Worm (Caenorhabditis elegans) whole organism, mixed stage, embryonic: ENCODE data around the gene F16B4.5.

Experiments
- M03D4.4 ChIP-seq: sonication (generic microtip); optimal IDR thresholded peaks from 2 replicates; lab custom pipeline; 2017; ENCODE audit warnings: mild to moderate bottlenecking, missing genetic modification characterization, missing compliant biosample characterization
- bed-3 ChIP-seq: fragments of 200-800 bp; sonication (Bioruptor generic); optimal IDR thresholded peaks from 3 replicates; lab custom pipeline; 2018; ENCODE audit warnings: mild to moderate bottlenecking, missing genetic modification characterization, moderate library complexity, missing compliant biosample characterization
- blmp-1 ChIP-seq: fragments of 150-350 bp; optimal IDR thresholded peaks from 2 replicates; lab custom pipeline; 2014; ENCODE audit warnings: missing biosample characterization, missing genetic modification characterization
- ceh-39 ChIP-seq: fragments of 150-350 bp; optimal IDR thresholded peaks from 2 replicates; lab custom pipeline; 2014; ENCODE audit warnings: missing biosample characterization, missing genetic modification characterization
- ceh-43 ChIP-seq: fragments of 200-800 bp; sonication (Bioruptor generic); optimal IDR thresholded peaks from 2 replicates; lab custom pipeline; 2018; ENCODE audit warnings: mild to moderate bottlenecking, missing genetic modification characterization, moderate library complexity, missing compliant biosample characterization
- ceh-83 ChIP-seq: fragments of 200-800 bp; sonication (Bioruptor generic); optimal IDR thresholded peaks from 2 replicates; lab custom pipeline; 2018; ENCODE audit warnings: mild to moderate bottlenecking, missing genetic modification characterization, missing compliant biosample characterization
- ces-1 ChIP-seq: fragments of 150-350 bp; optimal IDR thresholded peaks from 2 replicates; lab custom pipeline; 2014; ENCODE audit warnings: missing biosample characterization, missing genetic modification reagents, missing genetic modification characterization
- cnd-1 ChIP-seq: fragments of 200-800 bp; sonication (Bioruptor generic); optimal IDR thresholded peaks from 2 replicates; lab custom pipeline; 2018; ENCODE audit warnings: mild to moderate bottlenecking, missing genetic modification characterization, missing compliant biosample characterization
- drap-1 ChIP-seq: fragments of 200-800 bp; sonication (Bioruptor generic); optimal IDR thresholded peaks from 3 replicates; lab custom pipeline; 2018; ENCODE audit warnings: mild to moderate bottlenecking, missing genetic modification characterization, missing compliant biosample characterization
- elt-3 ChIP-seq: fragments of 150-350 bp; optimal IDR thresholded peaks from 2 replicates; lab custom pipeline; 2014; ENCODE audit warnings: missing biosample characterization, missing genetic modification characterization
- flh-1 ChIP-seq: fragments of 200-800 bp; sonication (Bioruptor generic); optimal IDR thresholded peaks from 2 replicates; lab custom pipeline; 2018; ENCODE audit warnings: mild to moderate bottlenecking, missing genetic modification characterization, moderate library complexity, missing compliant biosample characterization
- ham-2 ChIP-seq: fragments of 200-800 bp; sonication (Bioruptor generic); optimal IDR thresholded peaks from 2 replicates; lab custom pipeline; 2018; ENCODE audit warnings: mild to moderate bottlenecking, missing genetic modification characterization, missing compliant biosample characterization
- hlh-1 ChIP-seq: fragments of 150-350 bp; optimal IDR thresholded peaks from 2 replicates; lab custom pipeline; 2014; ENCODE audit warnings: missing biosample characterization, missing genetic modification reagents, missing genetic modification characterization
- lin-13 ChIP-seq: fragments of 150-350 bp; optimal IDR thresholded peaks from 2 replicates; lab custom pipeline; 2014; ENCODE audit warnings: missing biosample characterization, missing genetic modification characterization
- lin-32 ChIP-seq: fragments of 200-800 bp; sonication (Bioruptor generic); optimal IDR thresholded peaks from 2 replicates; lab custom pipeline; 2018; ENCODE audit warnings: mild to moderate bottlenecking, missing genetic modification characterization, missing compliant biosample characterization
- lsy-2 ChIP-seq: fragments of 150-350 bp; optimal IDR thresholded peaks from 2 replicates; lab custom pipeline; 2014; ENCODE audit warnings: missing biosample characterization, missing genetic modification characterization
- mab-5 ChIP-seq: fragments of 150-350 bp; optimal IDR thresholded peaks from 2 replicates; lab custom pipeline; 2014; ENCODE audit warnings: missing biosample characterization, missing genetic modification characterization
- mep-1 ChIP-seq: fragments of 150-350 bp; optimal IDR thresholded peaks from 2 replicates; lab custom pipeline; 2017; ENCODE audit warnings: missing biosample characterization, missing genetic modification reagents, missing genetic modification characterization, inconsistent platforms
- mls-2 ChIP-seq: sonication (generic microtip); optimal IDR thresholded peaks from 2 replicates; lab custom pipeline; 2016; ENCODE audit warnings: mild to moderate bottlenecking, missing genetic modification characterization, moderate library complexity, missing compliant biosample characterization
- nhr-2 ChIP-seq: fragments of 150-350 bp; optimal IDR thresholded peaks from 2 replicates; lab custom pipeline; 2014; ENCODE audit warnings: missing biosample characterization, missing genetic modification characterization
- nhr-237 ChIP-seq: fragments of 150-350 bp; optimal IDR thresholded peaks from 2 replicates; lab custom pipeline; 2014; ENCODE audit warnings: missing biosample characterization, missing genetic modification characterization
- nhr-28 ChIP-seq: fragments of 150-350 bp; optimal IDR thresholded peaks from 2 replicates; lab custom pipeline; 2014; ENCODE audit warnings: missing biosample characterization, missing genetic modification characterization
- nhr-76 ChIP-seq: sonication (generic microtip); optimal IDR thresholded peaks from 2 replicates; lab custom pipeline; 2017; ENCODE audit warnings: missing biosample characterization, missing genetic modification characterization
- pha-4 ChIP-seq: fragments of 150-350 bp; optimal IDR thresholded peaks from 2 replicates; lab custom pipeline; 2018; ENCODE audit warnings: missing biosample characterization, missing genetic modification reagents, missing genetic modification characterization
- sem-2 ChIP-seq: fragments of 200-800 bp; sonication (Bioruptor generic); optimal IDR thresholded peaks from 2 replicates; lab custom pipeline; 2018; ENCODE audit warnings: mild to moderate bottlenecking, missing genetic modification characterization, missing compliant biosample characterization
- snpc-4 ChIP-seq: fragments of 150-350 bp; optimal IDR thresholded peaks from 2 replicates; lab custom pipeline; 2014; ENCODE audit warnings: missing biosample characterization, missing genetic modification characterization
- tbx-8 ChIP-seq: fragments of 200-800 bp; sonication (Bioruptor generic); optimal IDR thresholded peaks from 2 replicates; lab custom pipeline; 2018; ENCODE audit warnings: mild to moderate bottlenecking, missing genetic modification characterization, moderate library complexity, missing compliant biosample characterization
- unc-120 ChIP-seq: sonication (generic microtip); optimal IDR thresholded peaks from 2 replicates; lab custom pipeline; 2017; ENCODE audit warnings: missing genetic modification characterization, missing compliant biosample characterization; ENCODE audit not compliant: poor library complexity, severe bottlenecking
- unc-39 ChIP-seq: fragments of 150-350 bp; optimal IDR thresholded peaks from 2 replicates; lab custom pipeline; 2014; ENCODE audit warnings: missing biosample characterization, missing genetic modification characterization
- unc-62 ChIP-seq: fragments of 150-350 bp; optimal IDR thresholded peaks from 2 replicates; lab custom pipeline; 2014; ENCODE audit warnings: missing biosample characterization, missing genetic modification reagents, missing genetic modification characterization
- zip-8 ChIP-seq: fragments of 150-350 bp; optimal IDR thresholded peaks from 2 replicates; lab custom pipeline; 2014; ENCODE audit warnings: missing biosample characterization, missing genetic modification characterization
- ztf-11 ChIP-seq: fragments of 150-350 bp; optimal IDR thresholded peaks from 2 replicates; lab custom pipeline; 2014; ENCODE audit warnings: missing biosample characterization, missing genetic modification characterization

F16B4.5 gene

DNA sequence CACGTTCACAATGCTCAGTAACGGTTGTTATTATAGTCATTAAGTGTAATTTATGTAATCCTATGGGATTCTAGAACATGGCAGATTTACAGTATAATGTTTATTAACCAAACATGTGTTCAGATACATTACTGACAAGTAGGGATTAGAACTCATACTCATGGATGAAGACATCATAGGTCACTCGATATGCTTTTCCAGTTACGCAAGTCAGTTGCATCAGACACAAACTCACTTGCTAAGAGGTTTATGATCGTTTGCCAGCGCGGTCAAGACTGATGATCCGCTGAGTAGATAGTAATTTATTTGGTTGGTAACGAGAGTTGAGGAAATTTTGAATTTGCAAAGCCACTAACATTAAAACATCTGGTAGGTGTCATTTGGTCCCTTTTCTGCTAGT lies 13.6 kb upstream of the F16B4.5 start:
- TF ChIP-seq ceh-83 (GFP tag; lab: Kevin White, UChicago) (no peak), lsy-2 (tag; lab: Kevin White, UChicago) (no peak), lin-32 (GFP tag; lab: Kevin White, UChicago) (no peak), flh-1 (GFP tag; lab: Kevin White, UChicago) (no peak), ceh-39 (tag; lab: Kevin White, UChicago) (no peak), mep-1 (tag; lab: Kevin White, UChicago) (no peak), nhr-28 (tag; lab: Kevin White, UChicago) (no peak), zip-8 (peak; percentile 57), unc-39 (tag; lab: Kevin White, UChicago) (no peak), ztf-11 (tag; lab: Kevin White, UChicago) (no peak), nhr-2 (tag; lab: Kevin White, UChicago) (peak; percentile 91), mls-2 (tag; lab: Kevin White, UChicago) (no peak), ham-2 (GFP tag; lab: Kevin White, UChicago) (no peak)
- TF ChIP-seq, all 35 proteins: peak for 2

DNA sequence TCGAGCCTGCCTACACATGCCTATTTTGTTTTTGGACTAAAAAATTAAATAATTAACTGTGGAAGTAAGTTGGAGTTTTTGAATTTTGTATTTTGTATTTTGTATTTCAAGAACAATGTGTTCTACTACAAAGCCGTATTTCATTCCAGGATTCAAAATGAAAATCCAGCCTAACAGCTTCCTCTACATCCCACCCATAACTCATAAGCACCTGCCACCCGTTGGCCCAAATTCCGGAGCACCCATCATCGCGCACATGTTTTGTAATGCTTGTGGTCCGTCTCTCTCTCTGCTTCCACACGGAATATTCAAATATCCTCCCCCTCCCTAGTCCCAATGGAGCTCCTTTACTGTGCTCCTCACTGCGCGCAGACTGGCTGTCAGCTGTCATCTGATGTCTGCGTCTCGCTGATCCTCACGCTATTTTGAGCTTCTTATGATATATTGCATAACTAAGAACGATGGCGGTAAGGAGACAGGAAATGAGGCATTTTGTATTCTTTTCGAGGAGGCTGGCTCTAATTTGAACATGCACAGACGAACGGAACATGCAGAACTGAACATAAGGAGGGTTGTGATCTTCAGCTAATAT lies 12.6 kb upstream of the F16B4.5 start:
- no peak for TF ChIP-seq ces-1 (GFP tag; lab: Kevin White, UChicago)
- TF ChIP-seq mab-5, result peak; percentile 8
- no peak for TF ChIP-seq ceh-39 (tag; lab: Kevin White, UChicago)
- TF ChIP-seq nhr-2 (tag; lab: Kevin White, UChicago), result no peak
- peak; percentile 91 for TF ChIP-seq cnd-1 (tag; lab: Kevin White, UChicago)
- peak; percentile 52 for TF ChIP-seq lin-32 (GFP tag; lab: Kevin White, UChicago)
- TF ChIP-seq M03D4.4, result peak; percentile 44
- no peak for TF ChIP-seq drap-1 (GFP tag; lab: Kevin White, UChicago)
- peak; percentile 37 for TF ChIP-seq mep-1 (tag; lab: Kevin White, UChicago)
- TF ChIP-seq bed-3, result no peak
- TF ChIP-seq unc-62 (GFP tag; lab: Kevin White, UChicago), result peak; percentile 86
- peak; percentile 46 for TF ChIP-seq unc-120 (tag; lab: Kevin White, UChicago)
- peak; percentile 98 for TF ChIP-seq hlh-1
- no peak for TF ChIP-seq sem-2 (GFP tag; lab: Kevin White, UChicago)
- no peak for TF ChIP-seq pha-4 (tag; lab: Kevin White, UChicago)
- no peak for TF ChIP-seq tbx-8 (GFP tag; lab: Kevin White, UChicago)
- TF ChIP-seq lin-13, result peak; percentile 36
- no peak for TF ChIP-seq blmp-1 (tag; lab: Kevin White, UChicago)
- TF ChIP-seq ceh-43 (GFP tag; lab: Kevin White, UChicago), result no peak

DNA sequence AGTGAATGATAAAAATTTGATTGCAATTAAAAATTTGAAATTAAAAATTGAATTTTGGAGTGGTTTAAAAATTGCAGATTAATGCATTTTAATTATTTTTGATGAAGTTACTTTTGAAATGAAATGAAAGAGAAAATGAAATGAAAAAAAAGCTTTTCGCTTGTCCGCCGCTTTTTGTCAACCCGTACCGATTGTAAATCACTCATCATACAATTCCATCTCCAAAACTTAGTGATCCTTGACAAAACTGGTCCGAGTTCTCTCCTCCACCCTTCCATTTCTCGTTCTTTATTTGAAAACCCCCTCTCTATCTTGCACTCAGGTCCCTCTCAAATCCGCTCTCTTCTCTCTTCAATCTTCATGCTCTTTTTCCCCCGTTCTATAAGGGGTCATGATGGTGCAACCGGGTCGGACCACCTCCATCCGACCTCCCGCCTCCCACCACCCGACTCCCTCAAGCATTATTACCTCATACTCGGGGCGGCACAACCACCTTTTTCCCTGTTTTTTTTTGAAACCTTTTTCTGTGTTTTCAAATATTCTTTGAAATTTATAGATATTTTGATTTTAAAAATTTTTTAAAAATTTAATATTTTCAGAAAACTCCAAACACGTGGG lies 11.0 kb upstream of the F16B4.5 start:
- no peak for TF ChIP-seq tbx-8 (GFP tag; lab: Kevin White, UChicago)
- TF ChIP-seq ceh-83 (GFP tag; lab: Kevin White, UChicago), result peak; percentile 32
- TF ChIP-seq M03D4.4, result peak; percentile 49
- TF ChIP-seq nhr-28 (tag; lab: Kevin White, UChicago), result no peak
- no peak for TF ChIP-seq lin-32 (GFP tag; lab: Kevin White, UChicago)
- no peak for TF ChIP-seq cnd-1 (tag; lab: Kevin White, UChicago)
- TF ChIP-seq lin-13, result no peak
- peak; percentile 72 for TF ChIP-seq nhr-2 (tag; lab: Kevin White, UChicago)
- no peak for TF ChIP-seq nhr-237
- no peak for TF ChIP-seq mls-2 (tag; lab: Kevin White, UChicago)
- TF ChIP-seq unc-39 (tag; lab: Kevin White, UChicago), result no peak
- no peak for TF ChIP-seq ceh-39 (tag; lab: Kevin White, UChicago)
- TF ChIP-seq ztf-11 (tag; lab: Kevin White, UChicago), result no peak
- TF ChIP-seq zip-8, result no peak
- TF ChIP-seq ceh-43 (GFP tag; lab: Kevin White, UChicago), result peak; percentile 24
- TF ChIP-seq sem-2 (GFP tag; lab: Kevin White, UChicago), result no peak
- no peak for TF ChIP-seq ces-1 (GFP tag; lab: Kevin White, UChicago)
- TF ChIP-seq mab-5, result no peak

DNA sequence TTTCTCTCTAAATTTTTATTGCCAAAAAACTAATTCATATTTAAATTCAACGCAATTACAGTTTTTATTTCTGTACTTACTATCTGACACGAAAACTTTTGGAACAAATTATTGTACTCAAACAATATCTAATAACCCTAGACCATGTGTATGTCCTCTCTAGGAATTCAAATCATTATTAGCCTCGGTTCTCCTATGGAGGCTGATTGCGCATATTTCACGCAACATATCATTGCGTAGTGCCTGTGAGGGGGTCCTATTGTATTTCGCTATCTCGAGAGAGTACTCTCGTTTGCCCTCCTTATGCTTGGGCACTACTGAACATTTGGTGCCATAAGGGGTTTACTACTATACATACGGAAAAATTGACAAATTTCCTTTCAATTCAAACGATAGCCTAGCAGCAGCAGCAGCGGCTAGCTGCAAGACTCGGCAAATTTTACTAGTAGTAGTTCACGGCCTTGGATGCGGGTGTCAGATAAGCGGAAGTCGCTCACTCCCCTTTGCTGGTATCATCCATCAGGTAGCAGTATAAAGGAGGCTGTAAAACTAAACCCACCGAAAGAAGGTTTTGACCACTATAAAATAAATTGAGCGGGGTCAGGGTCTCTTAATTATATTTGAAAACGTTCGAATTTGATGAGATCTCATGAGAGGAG lies 9.5 kb upstream of the F16B4.5 start:
- TF ChIP-seq cnd-1 (tag; lab: Kevin White, UChicago) (peak; percentile 26), nhr-28 (tag; lab: Kevin White, UChicago) (no peak), M03D4.4 (peak; percentile 23), snpc-4 (no peak), ztf-11 (tag; lab: Kevin White, UChicago) (peak; percentile 34), ceh-39 (tag; lab: Kevin White, UChicago) (no peak), nhr-76 (tag; lab: Kevin White, UChicago) (no peak), unc-39 (tag; lab: Kevin White, UChicago) (no peak), unc-120 (tag; lab: Kevin White, UChicago) (no peak), nhr-2 (tag; lab: Kevin White, UChicago) (peak; percentile 88), mls-2 (tag; lab: Kevin White, UChicago) (no peak), elt-3 (no peak), zip-8 (peak; percentile 87), sem-2 (GFP tag; lab: Kevin White, UChicago) (no peak), ham-2 (GFP tag; lab: Kevin White, UChicago) (peak; percentile 65)
